Worm (Caenorhabditis elegans): Measurements from ENCODE around the gene F21D12.3.

- TF ChIP-seq F13C5.2 (tag; optimal IDR thresholded peaks at IDR 0.05): no peak
- no peak for TF ChIP-seq B0310.2 (tag; optimal IDR thresholded peaks at IDR 0.05)
- TF ChIP-seq pes-1 (GFP tag; IDR thresholded peaks at IDR 0.05): no peak
- no peak for TF ChIP-seq ama-1 (optimal IDR thresholded peaks at IDR 0.05)
- TF ChIP-seq sea-1 (GFP tag; conservative IDR thresholded peaks at IDR 0.05): no peak
- no peak for TF ChIP-seq hmbx-1 (tag; optimal IDR thresholded peaks at IDR 0.05)
- no peak for TF ChIP-seq aly-1 (tag; optimal IDR thresholded peaks at IDR 0.05)
Measured at ce11 chrII:7298197-7298682, 25.6 kb downstream of the F21D12.3 start, which contains the start of gene puf-8.

Data from whole organism, early embryonic.